Fruit fly (Drosophila melanogaster) Kc167 (cell line): ENCODE measurements around the gene Acsx1L.

Source experiments
- h ChIP-seq: fragments of >200 bp; optimal IDR thresholded peaks from 3 replicates; lab custom pipeline; 2018; ENCODE audit warnings: missing external identifiers
- ttk ChIP-seq: sonication (Bioruptor generic); optimal IDR thresholded peaks from 2 replicates; lab custom pipeline; 2017; ENCODE audit warnings: missing external identifiers

DNA sequence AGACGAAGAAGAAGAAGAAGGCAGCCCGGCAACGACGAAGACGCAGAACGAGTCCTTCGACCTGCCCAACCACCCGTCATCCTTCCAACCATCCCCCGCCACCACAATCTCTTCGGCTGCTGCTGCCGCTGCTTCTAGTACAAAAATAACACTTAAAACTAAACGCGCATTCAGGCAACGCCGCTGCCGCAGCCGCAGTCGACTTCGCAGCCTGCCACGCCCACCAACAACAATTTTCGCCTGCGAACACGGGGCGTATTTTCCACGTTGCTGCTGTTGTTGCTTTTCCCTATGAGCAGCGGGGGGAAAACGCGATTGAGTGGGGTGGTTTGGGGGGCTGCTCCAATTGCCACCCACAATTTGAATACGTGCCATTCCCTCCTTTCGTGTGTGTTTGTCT, 45.2 kb downstream of the Acsx1L start:
- TF ChIP-seq ttk (no peak), h (lab: Kevin White, UChicago) (no peak)
